Fruit fly (Drosophila melanogaster) whole organism, embryonic: ENCODE data around the gene CG9795.

ENCODE experiments used
- B-H1 ChIP-seq: fragments of 200-800 bp; sonication (Bioruptor generic); IDR thresholded peaks from 3 replicates; pipeline ENCODE4 v1.3.6; 2022; ENCODE audit warnings: missing biosample characterization, missing genetic modification characterization
- BEAF-32 ChIP-seq: fragments of 200-800 bp; sonication (Bioruptor generic); optimal IDR thresholded peaks from 3 replicates; lab custom pipeline; 2017; ENCODE audit warnings: missing biosample characterization, missing genetic modification characterization, mild to moderate bottlenecking, moderate library complexity, missing genetic modification reagents
- Bgb ChIP-seq: fragments of 200-800 bp; sonication (Bioruptor generic); IDR thresholded peaks from 2 replicates; pipeline ENCODE4 v1.3.6; 2022; ENCODE audit warnings: missing biosample characterization, missing genetic modification characterization; ENCODE audit not compliant: partially characterized antibody
- CG11723 ChIP-seq: fragments of 200-800 bp; sonication (Bioruptor generic); optimal IDR thresholded peaks from 2 replicates; lab custom pipeline; 2017; ENCODE audit warnings: missing biosample characterization, mild to moderate bottlenecking, missing genetic modification characterization
- CG1233 ChIP-seq: fragments of 200-800 bp; sonication (Bioruptor generic); optimal IDR thresholded peaks from 4 replicates; lab custom pipeline; 2018; ENCODE audit warnings: missing biosample characterization, mild to moderate bottlenecking, missing genetic modification characterization
- CG12391 ChIP-seq: fragments of 200-800 bp; sonication (Bioruptor generic); optimal IDR thresholded peaks from 3 replicates; lab custom pipeline; 2018; ENCODE audit warnings: missing biosample characterization, mild to moderate bottlenecking, missing genetic modification characterization, moderate library complexity
- CG13624 ChIP-seq: fragments of 200-800 bp; sonication (Bioruptor generic); optimal IDR thresholded peaks from 2 replicates; lab custom pipeline; 2016; ENCODE audit warnings: missing biosample characterization, missing genetic modification characterization
- CG14710 ChIP-seq: fragments of 200-800 bp; sonication (Bioruptor generic); optimal IDR thresholded peaks from 3 replicates; lab custom pipeline; 2019; ENCODE audit warnings: missing biosample characterization, mild to moderate bottlenecking, missing genetic modification characterization, moderate library complexity
- CG15601 ChIP-seq: fragments of 200-800 bp; sonication (Bioruptor generic); optimal IDR thresholded peaks from 3 replicates; lab custom pipeline; 2019; ENCODE audit warnings: missing biosample characterization, mild to moderate bottlenecking, missing genetic modification characterization, moderate library complexity
- CG1603 ChIP-seq: fragments of 200-800 bp; sonication (Bioruptor generic); optimal IDR thresholded peaks from 2 replicates; lab custom pipeline; 2019; ENCODE audit warnings: missing biosample characterization, mild to moderate bottlenecking, missing genetic modification characterization, moderate library complexity
- CG16813 ChIP-seq: fragments of 200-800 bp; sonication (Bioruptor generic); IDR thresholded peaks from 3 replicates; pipeline ENCODE4 v1.3.6; 2022; ENCODE audit warnings: missing biosample characterization, missing genetic modification characterization; ENCODE audit not compliant: partially characterized antibody
- CG3163 ChIP-seq: fragments of 200-800 bp; sonication (Bioruptor generic); optimal IDR thresholded peaks from 3 replicates; lab custom pipeline; 2016; ENCODE audit warnings: missing biosample characterization, missing genetic modification characterization
- CG34376 ChIP-seq: fragments of 200-800 bp; sonication (Bioruptor generic); optimal IDR thresholded peaks from 2 replicates; lab custom pipeline; 2018; ENCODE audit warnings: missing biosample characterization, mild to moderate bottlenecking, missing genetic modification characterization
- CG3847 ChIP-seq: fragments of 200-800 bp; sonication (Bioruptor generic); IDR thresholded peaks from 2 replicates; pipeline ENCODE4 v1.3.6; 2022; ENCODE audit warnings: missing biosample characterization, missing genetic modification characterization
- CG4617 ChIP-seq: fragments of 200-800 bp; sonication (Bioruptor generic); optimal IDR thresholded peaks from 3 replicates; lab custom pipeline; 2016; ENCODE audit warnings: missing biosample characterization, missing genetic modification characterization, borderline replicate concordance
- CG6272 ChIP-seq: fragments of 200-800 bp; sonication (Bioruptor generic); IDR thresholded peaks from 2 replicates; pipeline ENCODE4 v1.3.6; 2022; ENCODE audit warnings: missing biosample characterization, missing genetic modification characterization
- CG6765 ChIP-seq: fragments of 200-800 bp; sonication (Bioruptor generic); optimal IDR thresholded peaks from 3 replicates; lab custom pipeline; 2017; ENCODE audit warnings: missing biosample characterization, mild to moderate bottlenecking, missing genetic modification characterization
- CG8290 ChIP-seq, 3 experiments: fragments of 200-800 bp; sonication (Bioruptor generic); optimal IDR thresholded peaks; 2 replicates each; lab custom pipeline; 2016 to 2019; ENCODE audit warnings: missing biosample characterization in 3 of 3, missing genetic modification characterization in 3 of 3, mild to moderate bottlenecking in 2 of 3, moderate library complexity in 1 of 3
- CG9797 ChIP-seq: fragments of 200-800 bp; sonication (Bioruptor generic); optimal IDR thresholded peaks from 3 replicates; lab custom pipeline; 2018; ENCODE audit warnings: missing biosample characterization, mild to moderate bottlenecking, missing genetic modification characterization
- CTCF ChIP-seq: fragments of 200-800 bp; sonication (Bioruptor generic); optimal IDR thresholded peaks from 2 replicates; lab custom pipeline; 2017; ENCODE audit warnings: missing biosample characterization, mild to moderate bottlenecking, missing genetic modification characterization, moderate library complexity
- Dek ChIP-seq: fragments of 200-800 bp; sonication (Bioruptor generic); optimal IDR thresholded peaks from 3 replicates; lab custom pipeline; 2019; ENCODE audit warnings: missing biosample characterization, mild to moderate bottlenecking, missing genetic modification characterization, moderate library complexity
- Dp ChIP-seq: fragments of 200-800 bp; sonication (Bioruptor generic); optimal IDR thresholded peaks from 2 replicates; lab custom pipeline; 2018; ENCODE audit warnings: missing biosample characterization, mild to moderate bottlenecking, missing genetic modification characterization, moderate library complexity
- Fer2 ChIP-seq: fragments of 200-800 bp; sonication (Bioruptor generic); optimal IDR thresholded peaks from 2 replicates; lab custom pipeline; 2018; ENCODE audit warnings: missing biosample characterization, mild to moderate bottlenecking, missing genetic modification characterization, moderate library complexity
- Hey ChIP-seq: fragments of 200-800 bp; sonication (Bioruptor generic); optimal IDR thresholded peaks from 3 replicates; lab custom pipeline; 2018; ENCODE audit warnings: missing biosample characterization, mild to moderate bottlenecking, missing genetic modification characterization
- Jarid2 ChIP-seq: fragments of 200-800 bp; sonication (Bioruptor generic); optimal IDR thresholded peaks from 3 replicates; lab custom pipeline; 2017; ENCODE audit warnings: mild to moderate bottlenecking, missing biosample characterization, missing genetic modification reagents, missing genetic modification characterization
- Med ChIP-seq: fragments of 200-800 bp; sonication (Bioruptor generic); peaks from one replicate; lab custom pipeline; 2016; ENCODE audit warnings: missing biosample characterization, missing genetic modification characterization, mild to moderate bottlenecking, inconsistent platforms, moderate library complexity
- Nf-YC ChIP-seq: fragments of 200-800 bp; optimal IDR thresholded peaks from 3 replicates; lab custom pipeline; 2019; ENCODE audit warnings: missing biosample characterization, mild to moderate bottlenecking, missing genetic modification characterization, moderate library complexity
- Opbp ChIP-seq: fragments of 200-800 bp; sonication (Bioruptor generic); IDR thresholded peaks from 3 replicates; pipeline ENCODE4 v1.3.6; 2022; ENCODE audit warnings: missing biosample characterization, missing genetic modification characterization; ENCODE audit not compliant: partially characterized antibody
- Scr ChIP-seq: fragments of 200-800 bp; sonication (Bioruptor generic); IDR thresholded peaks from 2 replicates; pipeline ENCODE4 v1.3.6; 2022; ENCODE audit warnings: missing biosample characterization, missing genetic modification characterization; ENCODE audit not compliant: partially characterized antibody
- Trl ChIP-seq, 3 experiments: fragments of >200 bp in 2 of 3; fragments of 200-800 bp in 1 of 3; sonication (Bioruptor generic) in 1 of 3; optimal IDR thresholded peaks; 2 replicates in 1 of 3; 3 replicates in 2 of 3; lab custom pipeline; 2016 to 2017; ENCODE audit warnings: missing biosample characterization in 1 of 3, missing genetic modification characterization in 1 of 3
- YL-1 ChIP-seq: fragments of 200-800 bp; sonication (Bioruptor generic); optimal IDR thresholded peaks from 3 replicates; lab custom pipeline; 2017; ENCODE audit warnings: missing biosample characterization, mild to moderate bottlenecking, missing genetic modification characterization
- ara ChIP-seq: fragments of 200-800 bp; sonication (Bioruptor generic); IDR thresholded peaks from 2 replicates; pipeline ENCODE4 v1.3.6; 2022; ENCODE audit warnings: missing biosample characterization, missing genetic modification characterization
- ase ChIP-seq: fragments of 200-800 bp; sonication (Bioruptor generic); IDR thresholded peaks from 3 replicates; pipeline ENCODE4 v1.3.6; 2022; ENCODE audit warnings: missing biosample characterization, missing genetic modification characterization
- ato ChIP-seq: fragments of 200-800 bp; sonication (Bioruptor generic); IDR thresholded peaks from 2 replicates; pipeline ENCODE4 v1.3.6; 2022; ENCODE audit warnings: missing biosample characterization, missing genetic modification characterization; ENCODE audit not compliant: partially characterized antibody
- bbx ChIP-seq: fragments of 200-800 bp; sonication (Bioruptor generic); IDR thresholded peaks from 2 replicates; pipeline ENCODE4 v1.3.6; 2022; ENCODE audit warnings: missing biosample characterization, missing genetic modification characterization; ENCODE audit not compliant: partially characterized antibody
- ci ChIP-seq: fragments of 200-800 bp; sonication (Bioruptor generic); IDR thresholded peaks from 3 replicates; pipeline ENCODE4 v1.3.6; 2022; ENCODE audit warnings: missing biosample characterization, missing genetic modification characterization
- danr ChIP-seq: fragments of 200-800 bp; sonication (Bioruptor generic); IDR thresholded peaks from 2 replicates; pipeline ENCODE4 v1.3.6; 2022; ENCODE audit warnings: missing biosample characterization, missing genetic modification characterization
- disco-r ChIP-seq: fragments of 200-800 bp; sonication (Bioruptor generic); optimal IDR thresholded peaks from 2 replicates; lab custom pipeline; 2016; ENCODE audit warnings: missing biosample characterization, missing genetic modification characterization
- dpn ChIP-seq, 2 experiments: fragments of 200-800 bp; sonication (Bioruptor generic); optimal IDR thresholded peaks; 3 replicates each; lab custom pipeline; 2016; ENCODE audit warnings: missing biosample characterization in 2 of 2, missing genetic modification characterization in 2 of 2
- h ChIP-seq: fragments of >200 bp; optimal IDR thresholded peaks from 2 replicates; lab custom pipeline; 2017
- hkb ChIP-seq, 2 experiments: fragments of 200-800 bp in 1 of 2; fragments of >200 bp in 1 of 2; sonication (Bioruptor generic) in 1 of 2; IDR thresholded peaks in 1 of 2; optimal IDR thresholded peaks in 1 of 2; 2 replicates each; pipeline versions ENCODE4 v1.3.6 to Lab custom; 2017 to 2022; ENCODE audit warnings: missing biosample characterization in 1 of 2, missing genetic modification characterization in 1 of 2
- lab ChIP-seq: fragments of 200-800 bp; sonication (Bioruptor generic); optimal IDR thresholded peaks from 3 replicates; lab custom pipeline; 2017; ENCODE audit warnings: missing biosample characterization, missing genetic modification characterization, mild to moderate bottlenecking, moderate library complexity, missing genetic modification reagents
- nau ChIP-seq: fragments of 200-800 bp; sonication (Bioruptor generic); optimal IDR thresholded peaks from 3 replicates; lab custom pipeline; 2017; ENCODE audit warnings: missing biosample characterization, mild to moderate bottlenecking, missing genetic modification characterization, missing genetic modification reagents
- nerfin-1 ChIP-seq: fragments of 200-800 bp; sonication (Bioruptor generic); optimal IDR thresholded peaks from 3 replicates; lab custom pipeline; 2019; ENCODE audit warnings: missing biosample characterization, mild to moderate bottlenecking, missing genetic modification characterization, moderate library complexity
- pzg ChIP-seq: fragments of 200-800 bp; sonication (Bioruptor generic); optimal IDR thresholded peaks from 3 replicates; lab custom pipeline; 2018; ENCODE audit warnings: missing biosample characterization, mild to moderate bottlenecking, missing genetic modification characterization, moderate library complexity
- sr ChIP-seq: fragments of 200-800 bp; sonication (Bioruptor generic); IDR thresholded peaks from 3 replicates; pipeline ENCODE4 v1.3.6; 2022; ENCODE audit warnings: missing biosample characterization, missing genetic modification characterization
- trem ChIP-seq: fragments of 200-800 bp; optimal IDR thresholded peaks from 3 replicates; lab custom pipeline; 2019; ENCODE audit warnings: missing biosample characterization, mild to moderate bottlenecking, missing genetic modification characterization, moderate library complexity
- tx ChIP-seq: fragments of 200-800 bp; sonication (Bioruptor generic); optimal IDR thresholded peaks from 2 replicates; lab custom pipeline; 2016; ENCODE audit warnings: missing biosample characterization, missing genetic modification characterization

Gene CG9795

DNA sequence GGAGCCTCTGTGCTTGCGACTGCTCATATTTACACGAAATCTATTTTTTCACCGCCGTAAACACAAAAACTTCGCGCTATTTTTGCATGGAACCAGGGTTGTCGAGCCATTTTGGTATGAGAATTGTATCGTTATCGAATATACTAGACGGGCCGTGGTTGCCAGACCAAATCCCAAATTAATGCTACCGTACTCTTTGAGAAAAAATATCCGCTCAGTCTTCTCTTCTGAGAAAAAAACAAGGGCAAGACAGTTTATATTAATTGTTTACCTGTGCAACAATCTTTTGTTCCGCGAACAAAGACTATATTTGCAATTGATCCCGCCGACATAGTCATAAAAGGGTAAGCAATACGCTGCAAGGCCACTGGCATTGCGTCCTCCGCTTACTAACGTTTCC lies 18.1 kb downstream of the CG9795 start, which contains the start of the genes Skp2 and CG1103:
Skp2 (minus strand) TSS at position 95 of the 400 bp plus-strand sequence.
CG1103 (plus strand) TSS at position 176 of the 400 bp plus-strand sequence.
- TF ChIP-seq ci (GFP tag; lab: Robert Waterston, UW) (0 out of 3 replicates have a peak, but pooled peaks have one; percentile 12), h (lab: Kevin White, UChicago) (no peak), CG8290 (GFP tag; optimal IDR thresholded peaks at IDR 0.05; lab: Kevin White, UChicago) (peak; percentile 11), CG8290 (tag; optimal IDR thresholded peaks at IDR 0.05; lab: Kevin White, UChicago) (peak in 1 of 2 experiments; percentile 64), dpn (GFP tag; optimal IDR thresholded peaks at IDR 0.05; lab: Kevin White, UChicago) (peak; percentile 13 to 16), CG6272 (GFP tag; lab: Robert Waterston, UW) (no peak), CG1603 (tag; lab: Kevin White, UChicago) (peak; percentile 74), CG6765 (GFP tag; lab: Kevin White, UChicago) (no peak), hkb (optimal IDR thresholded peaks at IDR 0.05; lab: Kevin White, UChicago) (peak; percentile 49), hkb (GFP tag; IDR thresholded peaks at IDR 0.05; lab: Robert Waterston, UW) (no peak; the same call in 1 of the 2 replicates), nerfin-1 (tag; lab: Kevin White, UChicago) (peak; percentile 33), sr (GFP tag; lab: Robert Waterston, UW) (no peak), nau (GFP tag; lab: Kevin White, UChicago) (no peak), Scr (GFP tag; lab: Robert Waterston, UW) (peak; percentile 48), Bgb (GFP tag; lab: Robert Waterston, UW) (peak; percentile 54), Opbp (peak; percentile 60), Hey (tag; lab: Kevin White, UChicago) (no peak), Dek (tag; lab: Kevin White, UChicago) (no peak), ato (GFP tag; lab: Robert Waterston, UW) (peak; percentile 43; the same call in 1 of the 2 replicates), BEAF-32 (GFP tag; lab: Kevin White, UChicago) (peak; percentile 51), CG15601 (tag; lab: Kevin White, UChicago) (peak; percentile 25), YL-1 (GFP tag; lab: Kevin White, UChicago) (peak; percentile 90), CG13624 (peak; percentile 9), CG11723 (no peak), CG4617 (GFP tag; lab: Kevin White, UChicago) (peak; percentile 72), Jarid2 (GFP tag; lab: Kevin White, UChicago) (peak; percentile 49), trem (tag; lab: Kevin White, UChicago) (peak; percentile 66), Nf-YC (tag; lab: Kevin White, UChicago) (peak; percentile 36), CG12391 (tag; lab: Kevin White, UChicago) (peak; percentile 5), lab (GFP tag; lab: Kevin White, UChicago) (no peak), tx (GFP tag; lab: Kevin White, UChicago) (no peak), CG34376 (GFP tag; lab: Kevin White, UChicago) (peak; percentile 1), disco-r (GFP tag; lab: Kevin White, UChicago) (no peak), Trl (optimal IDR thresholded peaks at IDR 0.05; lab: Kevin White, UChicago) (peak in 1 of 2 experiments; percentile 38), Trl (GFP tag; optimal IDR thresholded peaks at IDR 0.05; lab: Kevin White, UChicago) (no peak), CG16813 (GFP tag; lab: Robert Waterston, UW) (peak; percentile 44; the same call in 1 of the 3 replicates), Med (GFP tag; lab: Kevin White, UChicago) (peak; percentile 76), ase (GFP tag; lab: Robert Waterston, UW) (no peak), ara (no peak), CG3847 (GFP tag; lab: Robert Waterston, UW) (peak; percentile 75), CG14710 (tag; lab: Kevin White, UChicago) (peak; percentile 22), CG3163 (GFP tag; lab: Kevin White, UChicago) (peak; percentile 9), Fer2 (no peak), CTCF (peak; percentile 24), B-H1 (GFP tag; lab: Robert Waterston, UW) (no peak), bbx (peak; percentile 27; the same call in 1 of the 2 replicates), CG9797 (GFP tag; lab: Kevin White, UChicago) (peak; percentile 68), Dp (GFP tag; lab: Kevin White, UChicago) (peak; percentile 86), danr (no peak), pzg (GFP tag; lab: Kevin White, UChicago) (peak; percentile 89), CG1233 (peak; percentile 11)
